Worm (Caenorhabditis elegans): ENCODE results near the gene K04A8.20.

The K04A8.20 gene

DNA sequence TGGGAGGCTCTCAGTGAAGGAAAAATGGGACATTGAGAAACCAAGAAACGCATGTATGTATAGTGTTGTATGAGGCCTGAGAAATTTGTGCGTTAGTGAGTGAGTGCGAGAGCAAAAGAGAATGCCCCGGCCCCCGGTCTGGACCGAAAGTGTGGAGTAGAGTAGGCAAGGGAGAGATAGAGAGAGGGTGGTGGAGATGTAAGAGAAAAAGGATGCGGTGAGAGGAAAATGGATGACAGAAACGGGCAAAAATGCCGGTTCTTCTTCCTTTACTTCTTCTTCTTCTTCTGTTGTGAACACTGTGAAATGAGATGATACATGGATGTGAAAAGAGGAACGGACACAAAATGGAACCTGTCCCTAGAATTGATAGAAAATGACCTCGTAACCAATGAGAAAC, 10.9 kb upstream of the K04A8.20 start (continued):
- TF ChIP-seq mdt-29 (GFP tag; IDR thresholded peaks at IDR 0.05) = no peak
- no peak for TF ChIP-seq nhr-6 (tag; optimal IDR thresholded peaks at IDR 0.05)
- no peak for TF ChIP-seq jun-1 (tag; optimal IDR thresholded peaks at IDR 0.05)
- TF ChIP-seq ztf-7 (tag; optimal IDR thresholded peaks at IDR 0.05) = no peak
- no peak for TF ChIP-seq ama-1 (optimal IDR thresholded peaks at IDR 0.05)
- TF ChIP-seq lin-13 (GFP tag; optimal IDR thresholded peaks at IDR 0.05) = no peak
- TF ChIP-seq nhr-76 (tag; optimal IDR thresholded peaks at IDR 0.05) = no peak
- no peak for TF ChIP-seq nhr-48 (tag; optimal IDR thresholded peaks at IDR 0.05)
- TF ChIP-seq daf-8 (GFP tag; IDR thresholded peaks at IDR 0.05) = no peak
- no peak for TF ChIP-seq ceh-44 (GFP tag; IDR thresholded peaks at IDR 0.05)
- TF ChIP-seq T26A8.4 (GFP tag; IDR thresholded peaks at IDR 0.05) = no peak
- peak; percentile 57 for TF ChIP-seq mxl-3 (GFP tag; optimal IDR thresholded peaks at IDR 0.05)
- no peak for TF ChIP-seq nhr-102 (tag; optimal IDR thresholded peaks at IDR 0.05)
- no peak for TF ChIP-seq saeg-2 (GFP tag; IDR thresholded peaks at IDR 0.05)
- TF ChIP-seq hmg-1.1 (GFP tag; IDR thresholded peaks at IDR 0.05) = peak; percentile 44; the same call in 1 of the 2 replicates
- no peak for TF ChIP-seq egl-27 (tag; optimal IDR thresholded peaks at IDR 0.05)
- no peak for TF ChIP-seq ces-1 (GFP tag; optimal IDR thresholded peaks at IDR 0.05)
- peak; percentile 21 for TF ChIP-seq nhr-11 (tag; optimal IDR thresholded peaks at IDR 0.05)
- TF ChIP-seq F44E2.7 (GFP tag; IDR thresholded peaks at IDR 0.05) = no peak
- TF ChIP-seq R02D3.7 (tag; optimal IDR thresholded peaks at IDR 0.05) = no peak
- no peak for TF ChIP-seq nhr-41 (GFP tag; IDR thresholded peaks at IDR 0.05)
- no peak for TF ChIP-seq ZK546.5 (tag; optimal IDR thresholded peaks at IDR 0.05)
- TF ChIP-seq zag-1 (tag; optimal IDR thresholded peaks at IDR 0.05) = no peak
- no peak for TF ChIP-seq hlh-30 (tag; optimal IDR thresholded peaks at IDR 0.05; ENCODE audit: insufficient read depth)

DNA sequence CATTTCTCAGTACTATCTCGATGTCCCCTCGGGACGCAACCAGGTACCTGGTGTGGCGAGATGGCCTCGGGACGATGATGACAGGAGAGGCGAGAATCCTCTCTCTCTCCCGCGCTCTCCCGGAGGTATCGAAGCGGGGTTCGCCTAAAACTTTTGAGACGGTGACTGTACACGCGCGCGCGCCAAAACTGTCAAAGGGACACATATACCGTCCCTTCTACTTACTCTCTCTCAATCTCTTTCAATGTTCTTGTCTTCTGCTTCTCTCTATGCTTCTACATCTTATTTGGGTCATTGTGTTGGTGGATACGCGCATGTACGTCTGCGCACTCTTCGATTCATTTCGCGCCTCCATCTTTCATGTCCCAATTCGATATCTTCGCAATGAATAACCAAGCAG, 7.4 kb upstream of the K04A8.20 start:
- TF ChIP-seq ZK337.2 (GFP tag; IDR thresholded peaks at IDR 0.05) (no peak), fkh-10 (GFP tag; optimal IDR thresholded peaks at IDR 0.05) (no peak), hlh-11 (tag; optimal IDR thresholded peaks at IDR 0.05) (peak; percentile 46), skn-1 (tag; optimal IDR thresholded peaks at IDR 0.05) (no peak), spr-1 (tag; optimal IDR thresholded peaks at IDR 0.05) (no peak), lsy-2 (tag; optimal IDR thresholded peaks at IDR 0.05) (peak in 1 of 2 experiments; percentile 10), zag-1 (tag; optimal IDR thresholded peaks at IDR 0.05) (no peak), mdl-1 (tag; optimal IDR thresholded peaks at IDR 0.05) (no peak), duxl-1 (tag; optimal IDR thresholded peaks at IDR 0.05; ENCODE audit: poor library complexity) (no peak), pha-4 (GFP tag; IDR thresholded peaks at IDR 0.05) (no peak), pha-4 (tag; optimal IDR thresholded peaks at IDR 0.05) (no peak), spr-3 (GFP tag; optimal IDR thresholded peaks at IDR 0.05) (no peak), mdt-29 (GFP tag; IDR thresholded peaks at IDR 0.05) (no peak), lir-3 (tag; optimal IDR thresholded peaks at IDR 0.05) (no peak), egl-43 (GFP tag; IDR thresholded peaks at IDR 0.05) (0 out of 2 replicates have a peak, but pooled peaks have one; percentile 27), zfp-3 (GFP tag; conservative IDR thresholded peaks at IDR 0.05) (no peak), lin-29 (GFP tag; IDR thresholded peaks at IDR 0.05) (no peak), ceh-82 (tag; optimal IDR thresholded peaks at IDR 0.05) (no peak), cey-2 (tag; optimal IDR thresholded peaks at IDR 0.05; ENCODE audit: borderline replicate concordance, insufficient read depth) (no peak), lin-39 (tag; optimal IDR thresholded peaks at IDR 0.05) (no peak), F44E2.7 (GFP tag; IDR thresholded peaks at IDR 0.05) (no peak), ctbp-1 (GFP tag; IDR thresholded peaks at IDR 0.05) (no peak), ceh-28 (tag; optimal IDR thresholded peaks at IDR 0.05) (no peak), dmd-8 (GFP tag; IDR thresholded peaks at IDR 0.05) (no peak), lin-38 (GFP tag; IDR thresholded peaks at IDR 0.05) (no peak), set-16 (GFP tag; IDR thresholded peaks at IDR 0.05) (peak; percentile 90), madf-5 (GFP tag; IDR thresholded peaks at IDR 0.05) (no peak), hlh-30 (tag; optimal IDR thresholded peaks at IDR 0.05; ENCODE audit: insufficient read depth) (peak; percentile 45), F37D6.2 (tag; optimal IDR thresholded peaks at IDR 0.05) (no peak), daf-19 (GFP tag; conservative IDR thresholded peaks at IDR 0.05) (no peak), nhr-42 (GFP tag; IDR thresholded peaks at IDR 0.05) (no peak), dmd-6 (GFP tag; IDR thresholded peaks at IDR 0.05) (no peak), aha-1 (tag) (peak; percentile 72)

Measured in whole organism, L4 larva.